Worm (Caenorhabditis elegans) whole organism, young adult: ENCODE measurements around the gene inx-9.

ENCODE experiments used
- B0261.1 ChIP-seq: sonication (generic microtip); optimal IDR thresholded peaks from 2 replicates; lab custom pipeline; 2016; ENCODE audit warnings: mild to moderate bottlenecking, missing genetic modification characterization, moderate library complexity, missing compliant biosample characterization
- B0336.3 ChIP-seq: fragments of 200-800 bp; sonication (Bioruptor generic); IDR thresholded peaks from 2 replicates; pipeline ENCODE4 v1.3.6; 2022; ENCODE audit warnings: missing genetic modification characterization, missing compliant biosample characterization
- F33H1.4 ChIP-seq: fragments of 200-800 bp; sonication (Bioruptor generic); IDR thresholded peaks from 2 replicates; pipeline ENCODE4 v1.3.6; 2022; ENCODE audit warnings: missing genetic modification reagents, missing genetic modification characterization, missing compliant biosample characterization
- F57C9.4 ChIP-seq: sonication (generic microtip); optimal IDR thresholded peaks from 2 replicates; lab custom pipeline; 2017; ENCODE audit warnings: mild to moderate bottlenecking, missing genetic modification characterization, missing compliant biosample characterization
- K12H6.12 ChIP-seq: fragments of 200-800 bp; sonication (Bioruptor generic); optimal IDR thresholded peaks from 2 replicates; lab custom pipeline; 2018; ENCODE audit warnings: mild to moderate bottlenecking, missing genetic modification characterization, missing compliant biosample characterization
- T26A5.8 ChIP-seq: sonication (generic microtip); optimal IDR thresholded peaks from 2 replicates; lab custom pipeline; 2016; ENCODE audit warnings: missing genetic modification characterization, missing compliant biosample characterization
- Y53F4B.3 ChIP-seq: fragments of 200-800 bp; sonication (Bioruptor generic); IDR thresholded peaks from 2 replicates; pipeline ENCODE4 v1.3.6; 2022; ENCODE audit warnings: missing genetic modification reagents, missing genetic modification characterization, missing compliant biosample characterization
- Y67H2A.10 ChIP-seq: fragments of 200-800 bp; sonication (Bioruptor generic); conservative IDR thresholded peaks from 2 replicates; pipeline ENCODE4 v1.3.6; 2022; ENCODE audit warnings: missing genetic modification reagents, missing genetic modification characterization, missing compliant biosample characterization
- ama-1 ChIP-seq, 3 experiments: fragments of 150-350 bp in 1 of 3; sonication (generic microtip) in 2 of 3; optimal IDR thresholded peaks; 2 replicates each; lab custom pipeline; 2014 to 2018; ENCODE audit warnings: missing biosample characterization in 2 of 3, missing genetic modification characterization in 2 of 3, missing genetic modification reagents in 2 of 3
- aptf-3 ChIP-seq: fragments of 200-800 bp; sonication (Bioruptor generic); IDR thresholded peaks from 2 replicates; pipeline ENCODE4 v1.3.6; 2022; ENCODE audit warnings: missing genetic modification characterization, missing compliant biosample characterization
- athp-1 ChIP-seq: sonication (generic microtip); optimal IDR thresholded peaks from 2 replicates; lab custom pipeline; 2017; ENCODE audit warnings: mild to moderate bottlenecking, missing genetic modification characterization, missing compliant biosample characterization
- attf-3 ChIP-seq: fragments of 200-800 bp; sonication (Bioruptor generic); conservative IDR thresholded peaks from 2 replicates; pipeline ENCODE4 v1.3.6; 2022; ENCODE audit warnings: missing genetic modification reagents, missing genetic modification characterization, missing compliant biosample characterization
- attf-5 ChIP-seq: fragments of 200-800 bp; sonication (Bioruptor generic); optimal IDR thresholded peaks from 2 replicates; lab custom pipeline; 2018; ENCODE audit warnings: mild to moderate bottlenecking, missing genetic modification characterization, missing compliant biosample characterization
- bed-1 ChIP-seq: fragments of 200-800 bp; sonication (Bioruptor generic); IDR thresholded peaks from 2 replicates; pipeline ENCODE4 v1.3.6; 2022; ENCODE audit warnings: missing genetic modification reagents, missing genetic modification characterization, missing compliant biosample characterization
- ccch-3 ChIP-seq: fragments of 200-800 bp; sonication (Bioruptor generic); optimal IDR thresholded peaks from 2 replicates; lab custom pipeline; 2018; ENCODE audit warnings: mild to moderate bottlenecking, missing genetic modification characterization, missing compliant biosample characterization
- cebp-1 ChIP-seq, 2 experiments: fragments of 200-800 bp in 1 of 2; sonication (Bioruptor generic) in 1 of 2; sonication (generic microtip) in 1 of 2; IDR thresholded peaks in 1 of 2; optimal IDR thresholded peaks in 1 of 2; 2 replicates each; pipeline versions ENCODE4 v1.3.6 to Lab custom; 2017 to 2022; ENCODE audit warnings: missing compliant biosample characterization in 2 of 2, missing genetic modification characterization in 2 of 2, mild to moderate bottlenecking in 1 of 2, missing genetic modification reagents in 1 of 2, moderate library complexity in 1 of 2
- ceh-27 ChIP-seq: fragments of 200-800 bp; sonication (Bioruptor generic); optimal IDR thresholded peaks from 2 replicates; lab custom pipeline; 2018; ENCODE audit warnings: mild to moderate bottlenecking, missing genetic modification characterization, moderate library complexity, missing compliant biosample characterization
- chd-7 ChIP-seq: sonication (generic microtip); optimal IDR thresholded peaks from 2 replicates; lab custom pipeline; 2016; ENCODE audit warnings: mild to moderate bottlenecking, missing genetic modification characterization, moderate library complexity, missing compliant biosample characterization
- dox-1 ChIP-seq: fragments of 200-800 bp; sonication (Bioruptor generic); IDR thresholded peaks from 2 replicates; pipeline ENCODE4 v1.3.6; 2022; ENCODE audit warnings: missing genetic modification reagents, missing genetic modification characterization, missing compliant biosample characterization
- egl-44 ChIP-seq: fragments of 200-800 bp; sonication (Bioruptor generic); IDR thresholded peaks from 2 replicates; pipeline ENCODE4 v1.3.6; 2022; ENCODE audit warnings: missing genetic modification reagents, missing genetic modification characterization, missing compliant biosample characterization
- egrh-3 ChIP-seq: fragments of 200-800 bp; sonication (Bioruptor generic); IDR thresholded peaks from 2 replicates; pipeline ENCODE4 v1.3.6; 2022; ENCODE audit warnings: missing genetic modification reagents, missing genetic modification characterization, missing compliant biosample characterization
- ekl-4 ChIP-seq: fragments of 200-800 bp; sonication (Bioruptor generic); IDR thresholded peaks from 2 replicates; pipeline ENCODE4 v1.3.6; 2022; ENCODE audit warnings: missing genetic modification reagents, missing genetic modification characterization, missing compliant biosample characterization
- gei-17 ChIP-seq: fragments of 200-800 bp; sonication (Bioruptor generic); optimal IDR thresholded peaks from 2 replicates; lab custom pipeline; 2018; ENCODE audit warnings: mild to moderate bottlenecking, missing genetic modification characterization, missing compliant biosample characterization
- hrde-1 ChIP-seq: sonication (generic microtip); optimal IDR thresholded peaks from 2 replicates; lab custom pipeline; 2016; ENCODE audit warnings: missing genetic modification characterization, mild to moderate bottlenecking, missing compliant biosample characterization, moderate library complexity, missing genotype, missing genetic modification reagents, borderline replicate concordance
- lin-26 ChIP-seq: fragments of 200-800 bp; sonication (Bioruptor generic); IDR thresholded peaks from 2 replicates; pipeline ENCODE4 v1.3.6; 2022; ENCODE audit warnings: missing genetic modification reagents, missing genetic modification characterization, missing compliant biosample characterization
- lin-35 ChIP-seq, 3 experiments: fragments of 150-350 bp in 2 of 3; sonication (generic microtip) in 1 of 3; optimal IDR thresholded peaks; 2 replicates each; lab custom pipeline; 2014 to 2018; ENCODE audit warnings: missing biosample characterization in 3 of 3, missing genetic modification characterization in 3 of 3, missing genetic modification reagents in 3 of 3
- lsl-1 ChIP-seq: fragments of 200-800 bp; sonication (Bioruptor generic); optimal IDR thresholded peaks from 2 replicates; lab custom pipeline; 2018; ENCODE audit warnings: mild to moderate bottlenecking, missing genetic modification characterization, moderate library complexity, missing compliant biosample characterization
- madf-3 ChIP-seq: fragments of 200-800 bp; sonication (Bioruptor generic); IDR thresholded peaks from 2 replicates; pipeline ENCODE4 v1.3.6; 2022; ENCODE audit warnings: missing genetic modification reagents, missing genetic modification characterization, missing compliant biosample characterization
- mcd-1 ChIP-seq: fragments of 200-800 bp; sonication (Bioruptor generic); IDR thresholded peaks from 2 replicates; pipeline ENCODE4 v1.3.6; 2022; ENCODE audit warnings: missing genetic modification reagents, missing genetic modification characterization, missing compliant biosample characterization
- nhr-27 ChIP-seq: fragments of 200-800 bp; sonication (Bioruptor generic); optimal IDR thresholded peaks from 2 replicates; lab custom pipeline; 2018; ENCODE audit warnings: mild to moderate bottlenecking, missing genetic modification characterization, moderate library complexity, missing compliant biosample characterization
- nhr-90 ChIP-seq: sonication (generic microtip); optimal IDR thresholded peaks from 2 replicates; lab custom pipeline; 2016; ENCODE audit warnings: missing genotype, mild to moderate bottlenecking, missing genetic modification characterization, missing compliant biosample characterization
- pbrm-1 ChIP-seq: fragments of 200-800 bp; sonication (Bioruptor generic); IDR thresholded peaks from 2 replicates; pipeline ENCODE4 v1.3.6; 2022; ENCODE audit warnings: missing genetic modification reagents, missing genetic modification characterization, missing compliant biosample characterization
- repo-1 ChIP-seq: sonication (generic microtip); optimal IDR thresholded peaks from 2 replicates; lab custom pipeline; 2017; ENCODE audit warnings: mild to moderate bottlenecking, missing genetic modification characterization, missing compliant biosample characterization
- sea-2 ChIP-seq: fragments of 200-800 bp; sonication (Bioruptor generic); IDR thresholded peaks from 2 replicates; pipeline ENCODE4 v1.3.6; 2022; ENCODE audit warnings: missing genetic modification characterization, missing compliant biosample characterization
- tbp1 ChIP-seq: fragments of 200-800 bp; sonication (Bioruptor generic); optimal IDR thresholded peaks from 2 replicates; lab custom pipeline; 2018; ENCODE audit warnings: mild to moderate bottlenecking, missing genetic modification characterization, missing compliant biosample characterization
- tbx-9 ChIP-seq: sonication (generic microtip); optimal IDR thresholded peaks from 2 replicates; lab custom pipeline; 2016; ENCODE audit warnings: borderline replicate concordance, missing genetic modification characterization, inconsistent platforms, missing compliant biosample characterization
- unc-130 ChIP-seq: sonication (generic microtip); optimal IDR thresholded peaks from 2 replicates; lab custom pipeline; 2016; ENCODE audit warnings: missing genetic modification reagents, missing genetic modification characterization, missing compliant biosample characterization
- ztf-22 ChIP-seq: fragments of 200-800 bp; sonication (Bioruptor generic); optimal IDR thresholded peaks from 2 replicates; lab custom pipeline; 2018; ENCODE audit warnings: mild to moderate bottlenecking, missing genetic modification characterization, moderate library complexity, missing compliant biosample characterization

Gene inx-9

DNA sequence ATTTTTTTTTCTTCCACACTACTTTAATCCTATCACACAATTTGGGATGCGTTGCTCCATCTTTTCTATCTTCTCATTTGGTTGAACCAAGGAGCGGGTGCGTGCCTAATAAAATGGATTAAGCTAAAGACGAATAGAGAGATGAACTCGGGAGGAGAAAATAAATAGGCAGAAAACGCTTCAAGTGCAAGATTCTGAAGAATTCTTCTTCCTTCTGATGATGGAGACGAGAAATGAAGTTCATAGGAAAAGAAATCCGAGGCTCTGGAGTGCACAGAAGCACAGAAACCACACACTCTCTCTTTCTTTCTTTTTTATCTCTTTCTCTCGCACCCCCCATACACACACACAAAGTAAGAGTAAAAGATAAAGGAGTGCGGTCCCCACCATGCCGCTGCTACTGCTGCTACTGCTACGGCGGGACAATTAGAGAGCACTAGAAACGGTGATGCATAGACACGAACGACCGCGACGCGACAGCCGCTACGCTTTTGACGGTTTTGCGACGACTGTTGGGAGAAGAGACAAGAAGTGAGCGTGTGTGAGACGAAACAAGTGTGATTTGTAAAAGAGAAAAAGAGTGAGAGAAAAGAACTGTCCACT, 16.0 kb downstream of the inx-9 start (continued):
- no peak for TF ChIP-seq sea-2 (GFP tag; lab: Robert Waterston, UW)
- TF ChIP-seq ztf-22 (GFP tag; lab: Kevin White, UChicago), result peak; percentile 79
- no peak for TF ChIP-seq aptf-3 (GFP tag; lab: Robert Waterston, UW)
- peak; percentile 32 for TF ChIP-seq ceh-27 (GFP tag; lab: Kevin White, UChicago)
- no peak for TF ChIP-seq unc-130
- TF ChIP-seq lin-26 (GFP tag; lab: Robert Waterston, UW), result peak; percentile 53; the same call in 1 of the 2 replicates
- TF ChIP-seq ccch-3 (GFP tag; lab: Kevin White, UChicago), result no peak
- no peak for TF ChIP-seq ekl-4 (GFP tag; lab: Robert Waterston, UW)
- peak; percentile 48 for TF ChIP-seq gei-17 (GFP tag; lab: Kevin White, UChicago)
- TF ChIP-seq T26A5.8 (tag; lab: Kevin White, UChicago), result no peak
- no peak for TF ChIP-seq tbx-9 (tag; lab: Kevin White, UChicago)
- TF ChIP-seq lsl-1 (GFP tag; lab: Kevin White, UChicago), result no peak
- TF ChIP-seq cebp-1 (GFP tag; IDR thresholded peaks at IDR 0.05; lab: Robert Waterston, UW), result no peak
- TF ChIP-seq cebp-1 (tag; optimal IDR thresholded peaks at IDR 0.05; lab: Kevin White, UChicago), result peak; percentile 72
- TF ChIP-seq B0336.3 (GFP tag; lab: Robert Waterston, UW), result peak; percentile 86
- peak; percentile 28 for TF ChIP-seq repo-1
- TF ChIP-seq ama-1 (optimal IDR thresholded peaks at IDR 0.05; lab: Kevin White, UChicago), result no peak
- TF ChIP-seq ama-1 (GFP tag; optimal IDR thresholded peaks at IDR 0.05; lab: Kevin White, UChicago), result no peak
- TF ChIP-seq mcd-1 (GFP tag; lab: Robert Waterston, UW), result peak; percentile 66
- TF ChIP-seq athp-1 (tag; lab: Kevin White, UChicago), result no peak
- peak; percentile 69 for TF ChIP-seq nhr-90 (tag; lab: Kevin White, UChicago)
- TF ChIP-seq lin-35 (GFP tag; optimal IDR thresholded peaks at IDR 0.05; lab: Kevin White, UChicago), result peak in 1 of 3 experiments; percentile 46
- TF ChIP-seq attf-3 (GFP tag; lab: Robert Waterston, UW), result no peak
- TF ChIP-seq madf-3 (GFP tag; lab: Robert Waterston, UW), result peak; percentile 83
- TF ChIP-seq attf-5 (GFP tag; lab: Kevin White, UChicago), result peak; percentile 92
- TF ChIP-seq egrh-3, result peak; percentile 47
- no peak for TF ChIP-seq F57C9.4 (tag; lab: Kevin White, UChicago)
- TF ChIP-seq F33H1.4 (GFP tag; lab: Robert Waterston, UW), result no peak
- no peak for TF ChIP-seq hrde-1 (tag; lab: Kevin White, UChicago)
- TF ChIP-seq B0261.1 (tag; lab: Kevin White, UChicago), result no peak
- TF ChIP-seq Y67H2A.10, result 0 out of 2 replicates have a peak, but pooled peaks have one; percentile 27
- peak; percentile 66 for TF ChIP-seq K12H6.12
- TF ChIP-seq egl-44 (GFP tag; lab: Robert Waterston, UW), result 0 out of 2 replicates have a peak, but pooled peaks have one; percentile 21
- peak; percentile 83 for TF ChIP-seq dox-1
- TF ChIP-seq chd-7, result peak; percentile 62
- peak; percentile 42; the same call in 1 of the 2 replicates for TF ChIP-seq pbrm-1 (GFP tag; lab: Robert Waterston, UW)
- peak; percentile 50 for TF ChIP-seq tbp1 (GFP tag; lab: Kevin White, UChicago)
- no peak for TF ChIP-seq nhr-27 (tag; lab: Kevin White, UChicago)
- no peak for TF ChIP-seq bed-1 (GFP tag; lab: Robert Waterston, UW)
- TF ChIP-seq Y53F4B.3, result no peak
